Worm (Caenorhabditis elegans): ENCODE measurements around the gene Y26G10.4.

ce11 chrV:17668531-17668930 lies 30.5 kb downstream of the Y26G10.4 start, which contains the start of gene str-89:
- TF ChIP-seq lin-13 (tag; optimal IDR thresholded peaks at IDR 0.05): no peak
- no peak for TF ChIP-seq nhr-76 (tag; optimal IDR thresholded peaks at IDR 0.05)
- no peak for TF ChIP-seq unc-120 (tag; optimal IDR thresholded peaks at IDR 0.05; ENCODE audit: poor library complexity, severe bottlenecking)
- TF ChIP-seq blmp-1 (tag; optimal IDR thresholded peaks at IDR 0.05): no peak

Measured in whole organism, mixed stage, embryonic.